Worm (Caenorhabditis elegans) whole organism, late embryonic: ENCODE measurements around the gene F14B8.5.

ENCODE experiments used
- F13H6.1 ChIP-seq: sonication (generic microtip); optimal IDR thresholded peaks from 2 replicates; lab custom pipeline; 2016; ENCODE audit warnings: missing genetic modification characterization, missing compliant biosample characterization
- T23F11.4 ChIP-seq: fragments of 200-800 bp; sonication (Bioruptor generic); optimal IDR thresholded peaks from 2 replicates; lab custom pipeline; 2018; ENCODE audit warnings: mild to moderate bottlenecking, missing genetic modification characterization, missing compliant biosample characterization
- ceh-31 ChIP-seq: sonication (generic microtip); optimal IDR thresholded peaks from 2 replicates; lab custom pipeline; 2016; ENCODE audit warnings: missing genetic modification characterization, missing compliant biosample characterization
- ceh-45 ChIP-seq: fragments of 200-800 bp; sonication (Bioruptor generic); IDR thresholded peaks from 2 replicates; pipeline ENCODE4 v1.3.6; 2022; ENCODE audit warnings: missing genetic modification reagents, missing genetic modification characterization, missing compliant biosample characterization
- dmd-4 ChIP-seq: sonication (generic microtip); optimal IDR thresholded peaks from 2 replicates; lab custom pipeline; 2016; ENCODE audit warnings: borderline replicate concordance, missing genetic modification characterization, missing compliant biosample characterization
- lin-11 ChIP-seq: fragments of 200-800 bp; sonication (Bioruptor generic); optimal IDR thresholded peaks from 2 replicates; lab custom pipeline; 2018; ENCODE audit warnings: mild to moderate bottlenecking, missing genetic modification characterization, missing compliant biosample characterization
- madf-2 ChIP-seq: sonication (generic microtip); optimal IDR thresholded peaks from 2 replicates; lab custom pipeline; 2017; ENCODE audit warnings: missing genetic modification characterization, missing compliant biosample characterization
- nhr-11 ChIP-seq: fragments of 150-350 bp; optimal IDR thresholded peaks from 2 replicates; lab custom pipeline; 2014; ENCODE audit warnings: missing biosample characterization, missing genetic modification characterization
- pat-9 ChIP-seq: fragments of 200-800 bp; sonication (Bioruptor generic); optimal IDR thresholded peaks from 2 replicates; lab custom pipeline; 2018; ENCODE audit warnings: mild to moderate bottlenecking, missing genetic modification characterization, moderate library complexity, missing compliant biosample characterization
- pax-1 ChIP-seq: fragments of 150-350 bp; optimal IDR thresholded peaks from 2 replicates; lab custom pipeline; 2014; ENCODE audit warnings: missing biosample characterization, missing genetic modification characterization
- unc-55 ChIP-seq: sonication (generic microtip); optimal IDR thresholded peaks from 2 replicates; lab custom pipeline; 2017; ENCODE audit warnings: missing biosample characterization, missing genetic modification reagents, missing genetic modification characterization
- unc-86 ChIP-seq: sonication (generic microtip); optimal IDR thresholded peaks from 2 replicates; lab custom pipeline; 2016; ENCODE audit warnings: missing genetic modification characterization, missing compliant biosample characterization

- TF ChIP-seq T23F11.4 (no peak), lin-11 (tag; lab: Kevin White, UChicago) (no peak), F13H6.1 (tag; lab: Kevin White, UChicago) (no peak), pat-9 (tag; lab: Kevin White, UChicago) (no peak), dmd-4 (tag; lab: Kevin White, UChicago) (no peak), ceh-31 (tag; lab: Kevin White, UChicago) (no peak), ceh-45 (GFP tag; lab: Robert Waterston, UW) (no peak), nhr-11 (no peak), madf-2 (tag; lab: Kevin White, UChicago) (no peak), unc-86 (no peak), pax-1 (tag; lab: Kevin White, UChicago) (no peak), unc-55 (GFP tag; lab: Kevin White, UChicago) (no peak)
Observed at ce11 chrX:6889374-6889773, 39.1 kb downstream of the F14B8.5 start, which contains the start of gene unc-6.
